Worm (Caenorhabditis elegans) whole organism, L1 larva: ENCODE measurements around the gene T23G7.3.

Experiments used
- alr-1 ChIP-seq: fragments of 200-800 bp; sonication (Bioruptor generic); optimal IDR thresholded peaks from 2 replicates; lab custom pipeline; 2018; ENCODE audit warnings: borderline replicate concordance, mild to moderate bottlenecking, missing genetic modification characterization, missing compliant biosample characterization
- efl-3 ChIP-seq: fragments of 200-800 bp; sonication (Bioruptor generic); optimal IDR thresholded peaks from 2 replicates; lab custom pipeline; 2018; ENCODE audit warnings: mild to moderate bottlenecking, missing genetic modification characterization, missing compliant biosample characterization
- jun-1 ChIP-seq: fragments of 150-350 bp; optimal IDR thresholded peaks from 2 replicates; lab custom pipeline; 2014; ENCODE audit warnings: missing biosample characterization, missing genetic modification reagents, missing genetic modification characterization
- nhr-237 ChIP-seq: fragments of 150-350 bp; optimal IDR thresholded peaks from 2 replicates; lab custom pipeline; 2014; ENCODE audit warnings: missing biosample characterization, missing genetic modification characterization
- nhr-28 ChIP-seq: fragments of 150-350 bp; optimal IDR thresholded peaks from 2 replicates; lab custom pipeline; 2014; ENCODE audit warnings: missing biosample characterization, missing genetic modification characterization
- nhr-90 ChIP-seq: sonication (generic microtip); optimal IDR thresholded peaks from 2 replicates; lab custom pipeline; 2016; ENCODE audit warnings: mild to moderate bottlenecking, missing genetic modification characterization, missing compliant biosample characterization; ENCODE audit not compliant: poor library complexity
- snpc-4 ChIP-seq: fragments of 150-350 bp; optimal IDR thresholded peaks from 2 replicates; lab custom pipeline; 2014; ENCODE audit warnings: missing biosample characterization, missing genetic modification characterization

- TF ChIP-seq jun-1 (no peak), snpc-4 (no peak), efl-3 (GFP tag; lab: Kevin White, UChicago) (no peak), alr-1 (tag; lab: Kevin White, UChicago) (no peak), nhr-237 (tag; lab: Kevin White, UChicago) (no peak), nhr-90 (tag; lab: Kevin White, UChicago) (no peak), nhr-28 (no peak)
These were observed at the start of gene T23G7.3 for ce11 chrII:9167730-9168129.
